Worm (Caenorhabditis elegans) whole organism, early embryonic: Measurements from ENCODE around the gene B0524.5.

Source experiments
- B0310.2 ChIP-seq: sonication (generic microtip); optimal IDR thresholded peaks from 2 replicates; lab custom pipeline; 2016; ENCODE audit warnings: mild to moderate bottlenecking, missing genetic modification characterization, missing compliant biosample characterization
- F13C5.2 ChIP-seq: sonication (generic microtip); optimal IDR thresholded peaks from 2 replicates; lab custom pipeline; 2017; ENCODE audit warnings: mild to moderate bottlenecking, missing genetic modification characterization, inconsistent platforms, missing compliant biosample characterization
- aly-1 ChIP-seq: sonication (generic microtip); optimal IDR thresholded peaks from 2 replicates; lab custom pipeline; 2016; ENCODE audit warnings: missing genetic modification characterization, missing compliant biosample characterization
- ama-1 ChIP-seq: fragments of 150-350 bp; optimal IDR thresholded peaks from 2 replicates; lab custom pipeline; 2014
- ceh-13 ChIP-seq: fragments of 200-800 bp; sonication (Bioruptor generic); optimal IDR thresholded peaks from 2 replicates; lab custom pipeline; 2018; ENCODE audit warnings: mild to moderate bottlenecking, missing genetic modification characterization, missing compliant biosample characterization
- ceh-36 ChIP-seq: sonication (generic microtip); optimal IDR thresholded peaks from 2 replicates; lab custom pipeline; 2016; ENCODE audit warnings: missing genetic modification characterization, inconsistent platforms, missing compliant biosample characterization
- ets-7 ChIP-seq: sonication (generic microtip); optimal IDR thresholded peaks from 2 replicates; lab custom pipeline; 2016; ENCODE audit warnings: missing genotype, missing genetic modification characterization, missing compliant biosample characterization
- flt-1 ChIP-seq: fragments of 200-800 bp; sonication (Bioruptor generic); IDR thresholded peaks from 2 replicates; pipeline ENCODE4 v1.3.6; 2022; ENCODE audit warnings: missing genetic modification characterization, missing compliant biosample characterization
- hmbx-1 ChIP-seq: sonication (generic microtip); optimal IDR thresholded peaks from 2 replicates; lab custom pipeline; 2016; ENCODE audit warnings: mild to moderate bottlenecking, missing genetic modification characterization, missing compliant biosample characterization
- hmg-4 ChIP-seq: fragments of 200-800 bp; sonication (Bioruptor generic); optimal IDR thresholded peaks from 2 replicates; lab custom pipeline; 2018; ENCODE audit warnings: mild to moderate bottlenecking, missing genetic modification characterization, missing compliant biosample characterization
- hnd-1 ChIP-seq: sonication (generic microtip); optimal IDR thresholded peaks from 2 replicates; lab custom pipeline; 2016; ENCODE audit warnings: missing genetic modification characterization, missing compliant biosample characterization
- pes-1 ChIP-seq: fragments of 200-800 bp; sonication (Bioruptor generic); IDR thresholded peaks from 2 replicates; pipeline ENCODE4 v1.3.6; 2022; ENCODE audit warnings: missing genetic modification reagents, missing genetic modification characterization, missing compliant biosample characterization
- scrt-1 ChIP-seq: fragments of 200-800 bp; sonication (Bioruptor generic); IDR thresholded peaks from 2 replicates; pipeline ENCODE4 v1.3.6; 2022; ENCODE audit warnings: missing genetic modification characterization, missing compliant biosample characterization
- sea-1 ChIP-seq: fragments of 200-800 bp; sonication (Bioruptor generic); conservative IDR thresholded peaks from 2 replicates; pipeline ENCODE4 v1.3.6; 2022; ENCODE audit warnings: missing genetic modification characterization, missing compliant biosample characterization
- tbx-11 ChIP-seq: fragments of 200-800 bp; sonication (Bioruptor generic); IDR thresholded peaks from 2 replicates; pipeline ENCODE4 v1.3.6; 2022; ENCODE audit warnings: missing genetic modification characterization, missing compliant biosample characterization
- tbx-37 ChIP-seq: fragments of 200-800 bp; sonication (Bioruptor generic); conservative IDR thresholded peaks from 2 replicates; pipeline ENCODE4 v1.3.6; 2022; ENCODE audit warnings: missing genetic modification reagents, missing genetic modification characterization, missing compliant biosample characterization
- tra-4 ChIP-seq: sonication (generic microtip); optimal IDR thresholded peaks from 2 replicates; lab custom pipeline; 2017; ENCODE audit warnings: missing genetic modification characterization, missing compliant biosample characterization

The B0524.5 gene

DNA sequence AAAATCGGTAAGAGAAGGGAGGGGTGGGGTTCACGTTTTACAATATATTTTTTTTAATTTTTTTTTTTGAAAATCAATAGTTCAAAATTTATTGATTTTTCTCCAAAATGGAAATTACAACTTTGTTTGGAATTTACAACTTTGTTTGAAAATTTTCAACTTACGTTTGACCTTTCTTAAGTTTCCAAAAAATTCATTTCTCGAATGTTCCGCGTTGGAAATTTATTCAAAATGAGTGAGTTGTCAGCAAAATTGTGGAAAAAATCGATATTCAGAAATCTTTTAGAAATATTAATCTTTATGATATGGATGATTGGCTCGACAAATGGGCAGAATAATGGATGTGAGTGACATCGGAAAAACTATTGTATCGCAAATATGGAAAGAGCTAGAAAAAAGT lies 6.3 kb downstream of the B0524.5 start, which contains the start of gene B0524.3:
Gene B0524.3, plus strand, starts transcription at position 301 of the 400 bp plus-strand sequence.
- TF ChIP-seq ama-1 (lab: Kevin White, UChicago): no peak
- no peak for TF ChIP-seq aly-1 (tag; lab: Kevin White, UChicago)
- no peak for TF ChIP-seq tra-4 (tag; lab: Kevin White, UChicago)
- TF ChIP-seq sea-1: no peak
- TF ChIP-seq F13C5.2 (tag; lab: Kevin White, UChicago): no peak
- TF ChIP-seq ceh-13 (GFP tag; lab: Kevin White, UChicago): no peak

DNA sequence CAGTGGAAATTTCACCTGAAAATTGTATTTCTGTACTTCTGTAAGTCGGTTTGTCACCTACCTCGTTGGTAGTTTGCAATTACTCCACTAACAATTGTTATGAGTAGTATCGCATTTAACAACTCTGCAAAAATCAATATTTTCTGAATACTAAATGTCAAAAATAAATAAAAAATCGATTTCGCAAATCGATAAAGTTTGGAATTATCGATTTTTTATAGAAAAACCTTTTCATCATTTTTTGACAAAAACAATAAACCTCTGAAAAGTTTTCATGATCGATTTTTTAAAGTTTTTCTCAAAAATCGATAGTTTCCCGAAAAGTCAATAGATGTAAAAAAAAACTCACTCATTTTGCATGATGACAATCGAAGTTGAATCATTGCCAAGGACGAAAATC lies 6.8 kb downstream of the B0524.5 start:
- TF ChIP-seq ama-1 (lab: Kevin White, UChicago) (no peak), ets-7 (no peak), pes-1 (GFP tag; lab: Robert Waterston, UW) (no peak), hmg-4 (GFP tag; lab: Kevin White, UChicago) (no peak), tbx-11 (GFP tag; lab: Robert Waterston, UW) (no peak), ceh-36 (no peak), tra-4 (tag; lab: Kevin White, UChicago) (no peak), sea-1 (no peak)

DNA sequence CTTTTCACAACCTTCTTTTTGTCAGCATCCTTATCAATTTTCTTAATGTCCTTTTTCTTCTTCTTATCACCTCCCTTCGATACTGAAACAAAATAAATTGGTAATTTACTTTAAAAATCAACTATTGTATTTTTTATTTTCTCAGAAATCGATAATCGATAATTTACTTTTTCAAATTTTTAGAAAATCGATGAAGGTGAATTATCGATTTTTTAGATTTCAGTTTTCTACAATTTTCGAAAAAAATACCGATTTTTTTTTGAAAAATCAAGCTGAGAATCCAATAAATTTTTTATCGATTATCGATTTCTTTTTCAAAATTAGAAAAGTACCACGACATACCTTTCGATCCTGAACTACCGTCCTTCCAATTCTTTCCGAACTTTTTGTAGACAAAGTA lies 11.0 kb downstream of the B0524.5 start:
- TF ChIP-seq ama-1 (lab: Kevin White, UChicago) (no peak), ets-7 (no peak), B0310.2 (tag; lab: Kevin White, UChicago) (no peak), pes-1 (GFP tag; lab: Robert Waterston, UW) (no peak), tra-4 (tag; lab: Kevin White, UChicago) (no peak), F13C5.2 (tag; lab: Kevin White, UChicago) (no peak), hnd-1 (tag; lab: Kevin White, UChicago) (no peak), ceh-36 (no peak), hmbx-1 (tag; lab: Kevin White, UChicago) (no peak), hmg-4 (GFP tag; lab: Kevin White, UChicago) (no peak), sea-1 (no peak), ceh-13 (GFP tag; lab: Kevin White, UChicago) (no peak), tbx-37 (GFP tag; lab: Robert Waterston, UW) (no peak), scrt-1 (GFP tag; lab: Robert Waterston, UW) (no peak), flt-1 (GFP tag; lab: Robert Waterston, UW) (no peak), aly-1 (tag; lab: Kevin White, UChicago) (no peak)

DNA sequence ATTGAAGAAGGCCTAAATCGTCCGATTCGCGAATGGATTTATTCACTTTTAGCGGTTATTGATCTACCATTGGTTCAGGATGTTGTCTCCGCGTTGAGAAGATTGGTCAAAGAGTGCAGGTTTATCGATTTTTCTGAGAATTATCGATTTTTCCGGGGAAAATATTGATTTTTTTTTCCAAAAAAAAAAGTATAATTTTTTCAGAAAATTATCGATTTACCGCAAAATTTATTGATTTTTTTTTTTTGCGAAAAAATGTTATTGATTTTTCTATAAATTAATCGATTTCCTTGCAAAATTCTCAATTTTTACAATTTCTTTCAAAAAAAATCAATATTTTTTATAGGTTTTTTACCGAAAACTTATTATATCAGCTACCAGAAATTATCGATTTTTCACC lies 13.5 kb downstream of the B0524.5 start:
- TF ChIP-seq sea-1 (no peak), scrt-1 (GFP tag; lab: Robert Waterston, UW) (no peak), hmbx-1 (tag; lab: Kevin White, UChicago) (no peak), ceh-36 (no peak), tra-4 (tag; lab: Kevin White, UChicago) (no peak), tbx-11 (GFP tag; lab: Robert Waterston, UW) (no peak), ets-7 (no peak), aly-1 (tag; lab: Kevin White, UChicago) (no peak), flt-1 (GFP tag; lab: Robert Waterston, UW) (no peak), pes-1 (GFP tag; lab: Robert Waterston, UW) (no peak), ceh-13 (GFP tag; lab: Kevin White, UChicago) (no peak), ama-1 (lab: Kevin White, UChicago) (no peak), hmg-4 (GFP tag; lab: Kevin White, UChicago) (no peak), B0310.2 (tag; lab: Kevin White, UChicago) (no peak), F13C5.2 (tag; lab: Kevin White, UChicago) (no peak), tbx-37 (GFP tag; lab: Robert Waterston, UW) (no peak), hnd-1 (tag; lab: Kevin White, UChicago) (no peak)

DNA sequence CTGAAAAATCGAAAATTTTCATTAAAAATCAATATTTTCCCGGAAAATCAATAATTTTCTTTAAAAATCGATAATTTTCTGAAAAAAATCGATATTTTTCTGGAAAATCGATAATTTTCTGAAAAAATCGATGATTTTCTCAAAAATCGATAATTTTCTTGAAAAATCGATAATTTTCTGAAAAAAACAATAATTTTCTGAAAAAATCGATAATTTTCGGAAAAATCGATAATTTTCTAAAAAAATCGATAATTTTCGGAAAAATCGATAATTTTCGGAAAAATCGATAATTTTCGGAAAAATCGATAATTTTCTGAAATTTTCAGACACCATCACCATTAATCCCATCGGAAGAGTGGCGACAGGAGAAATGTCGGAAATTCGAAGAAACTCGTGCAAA lies 14.8 kb downstream of the B0524.5 start:
- no peak for TF ChIP-seq ets-7
- no peak for TF ChIP-seq ceh-13 (GFP tag; lab: Kevin White, UChicago)
- TF ChIP-seq ama-1 (lab: Kevin White, UChicago): no peak
- TF ChIP-seq flt-1 (GFP tag; lab: Robert Waterston, UW): no peak
- TF ChIP-seq sea-1: no peak

DNA sequence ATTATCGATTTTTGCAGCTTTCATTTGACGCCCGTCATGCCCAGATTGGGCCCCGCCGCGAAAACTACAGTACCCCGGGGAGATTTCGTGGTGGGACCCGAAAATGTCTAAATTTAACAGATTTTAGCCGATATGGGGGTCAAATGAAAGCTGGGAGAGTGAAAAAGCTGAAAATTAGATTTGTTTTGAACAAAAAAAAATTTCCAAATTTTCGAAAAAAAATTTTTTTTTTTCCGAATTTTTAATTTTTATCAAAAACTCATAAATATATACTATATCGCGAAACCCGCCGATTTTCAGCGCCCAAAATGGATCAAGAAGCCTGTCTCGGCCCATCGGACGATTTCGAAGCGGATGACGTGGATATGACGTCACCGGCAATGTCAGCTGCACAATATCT lies 15.6 kb downstream of the B0524.5 start, which contains the start of gene smi-1:
Gene smi-1, plus strand, starts transcription at position 301 of the 400 bp plus-strand sequence.
- no peak for TF ChIP-seq flt-1 (GFP tag; lab: Robert Waterston, UW)
- TF ChIP-seq tra-4 (tag; lab: Kevin White, UChicago): no peak
- TF ChIP-seq scrt-1 (GFP tag; lab: Robert Waterston, UW): no peak
- no peak for TF ChIP-seq hnd-1 (tag; lab: Kevin White, UChicago)
- no peak for TF ChIP-seq pes-1 (GFP tag; lab: Robert Waterston, UW)
- no peak for TF ChIP-seq tbx-37 (GFP tag; lab: Robert Waterston, UW)
- TF ChIP-seq ets-7: no peak
- no peak for TF ChIP-seq aly-1 (tag; lab: Kevin White, UChicago)
- no peak for TF ChIP-seq ceh-13 (GFP tag; lab: Kevin White, UChicago)
- TF ChIP-seq ama-1 (lab: Kevin White, UChicago): no peak

DNA sequence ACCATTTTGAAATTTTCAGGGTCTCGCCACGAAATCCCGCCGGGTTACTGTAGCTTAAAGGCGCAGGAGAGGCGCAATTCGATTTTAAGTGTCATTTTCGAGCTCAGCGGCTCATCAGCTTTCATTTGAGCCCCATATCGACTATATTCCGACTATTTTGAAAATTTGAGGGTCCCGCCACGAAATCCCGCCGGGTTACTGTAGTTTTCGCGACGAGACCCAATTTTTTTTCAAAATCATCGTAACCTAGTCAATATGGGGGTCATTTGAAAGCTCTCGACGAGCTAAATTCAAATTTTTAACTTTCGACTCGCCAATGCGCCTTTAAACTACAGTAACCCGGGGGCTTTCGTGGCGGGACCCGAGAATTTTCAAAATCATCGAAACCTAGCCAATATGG lies 16.5 kb downstream of the B0524.5 start:
- TF ChIP-seq hmbx-1 (tag; lab: Kevin White, UChicago) (no peak), hnd-1 (tag; lab: Kevin White, UChicago) (no peak), pes-1 (GFP tag; lab: Robert Waterston, UW) (no peak), hmg-4 (GFP tag; lab: Kevin White, UChicago) (no peak), tbx-37 (GFP tag; lab: Robert Waterston, UW) (no peak)
